Worm (Caenorhabditis elegans) whole organism, mixed stage, embryonic: Measurements from ENCODE around the gene dct-6.

Source experiments
- nhr-28 ChIP-seq: fragments of 150-350 bp; optimal IDR thresholded peaks from 2 replicates; lab custom pipeline; 2014; ENCODE audit warnings: missing biosample characterization, missing genetic modification characterization
- nhr-76 ChIP-seq: sonication (generic microtip); optimal IDR thresholded peaks from 2 replicates; lab custom pipeline; 2017; ENCODE audit warnings: missing biosample characterization, missing genetic modification characterization

ce11 chrIII:5931433-5931994 lies 34.7 kb upstream of the dct-6 start, which contains the start of gene EGAP1.5:
- no peak for TF ChIP-seq nhr-28 (tag; lab: Kevin White, UChicago)
- TF ChIP-seq nhr-76 (tag; lab: Kevin White, UChicago) = no peak
